Fruit fly (Drosophila melanogaster): Measurements from ENCODE around the gene CG32107.

The CG32107 gene

DNA sequence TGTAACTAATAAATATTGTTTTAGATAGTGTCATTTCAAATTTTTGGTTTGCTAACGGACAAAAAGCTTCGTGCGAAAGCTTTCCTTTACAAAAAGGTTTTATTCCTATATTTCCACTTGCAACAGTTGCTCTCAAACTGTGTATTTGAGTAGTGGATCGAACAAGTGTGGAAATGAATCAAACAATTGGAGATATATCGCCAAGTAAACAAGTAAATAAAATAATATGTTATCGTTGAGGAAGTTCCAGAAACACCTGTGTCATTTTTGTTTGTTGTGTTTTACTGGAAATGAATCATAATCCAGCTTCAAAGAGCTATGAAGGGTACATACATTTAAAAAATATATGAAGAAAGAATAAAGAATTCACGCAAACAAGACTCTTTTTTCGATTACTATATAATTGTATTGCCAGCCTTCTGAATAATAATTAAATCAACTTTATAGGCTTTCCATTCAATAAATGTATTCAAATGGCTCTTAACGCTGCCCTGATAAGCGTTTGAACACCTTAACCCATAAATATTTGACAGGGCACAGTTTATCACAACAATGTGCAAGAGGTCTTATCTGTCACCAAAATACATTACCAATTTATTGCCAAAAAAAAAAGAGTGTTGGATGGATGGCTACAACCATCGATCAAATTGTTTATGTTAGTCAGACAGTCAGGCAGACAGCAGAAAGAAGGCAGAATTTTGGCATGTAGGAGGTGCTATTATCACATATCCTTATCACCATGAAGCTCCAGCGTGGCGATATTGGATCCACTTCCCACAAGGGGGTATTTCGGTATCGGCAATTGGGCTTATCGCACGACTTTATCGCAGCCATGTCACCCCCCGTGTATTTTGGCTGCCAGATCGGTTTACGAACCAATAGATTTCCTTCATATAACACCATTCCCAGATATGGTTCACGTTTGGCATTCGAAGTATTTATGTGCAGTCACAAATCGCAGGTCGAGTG, 25.3 kb downstream of the CG32107 start (continued):
- TF ChIP-seq slbo (GFP tag; IDR thresholded peaks at IDR 0.05) (no peak), sens (GFP tag) (peak; percentile 50), CG3407 (GFP tag; optimal IDR thresholded peaks at IDR 0.05) (peak; percentile 4), ATbp (GFP tag; optimal IDR thresholded peaks at IDR 0.05) (peak; percentile 44), sna (GFP tag; IDR thresholded peaks at IDR 0.05; ENCODE audit: partially characterized antibody) (no peak), Sox100B (GFP tag; optimal IDR thresholded peaks at IDR 0.05) (no peak), GATAe (GFP tag; conservative IDR thresholded peaks at IDR 0.05) (no peak; the same call in 1 of the 2 replicates), CG32772 (GFP tag; IDR thresholded peaks at IDR 0.05) (no peak), CG17361 (GFP tag; IDR thresholded peaks at IDR 0.05) (no peak), zf30C (GFP tag; optimal IDR thresholded peaks at IDR 0.05) (no peak), Meics (GFP tag; optimal IDR thresholded peaks at IDR 0.05) (peak; percentile 12), Pdp1 (GFP tag; optimal IDR thresholded peaks at IDR 0.05) (no peak), Nf-YB (GFP tag; optimal IDR thresholded peaks at IDR 0.05) (no peak), CG12071 (GFP tag; optimal IDR thresholded peaks at IDR 0.05) (peak; percentile 34), CG1647 (GFP tag; optimal IDR thresholded peaks at IDR 0.05) (no peak), ara (GFP tag; IDR thresholded peaks at IDR 0.05) (no peak), CG12104 (GFP tag; optimal IDR thresholded peaks at IDR 0.05) (no peak), CG4730 (GFP tag; IDR thresholded peaks at IDR 0.05) (no peak), Rfx (GFP tag; IDR thresholded peaks at IDR 0.05) (no peak; the same call in 1 of the 2 replicates), tup (GFP tag; optimal IDR thresholded peaks at IDR 0.05) (no peak), CG6854 (GFP tag; optimal IDR thresholded peaks at IDR 0.05) (peak; percentile 53), CG7556 (GFP tag; optimal IDR thresholded peaks at IDR 0.05) (no peak), NfI (GFP tag; optimal IDR thresholded peaks at IDR 0.05) (no peak), ato (GFP tag; IDR thresholded peaks at IDR 0.05; ENCODE audit: partially characterized antibody) (no peak), Oli (tag; optimal IDR thresholded peaks at IDR 0.05) (no peak), emc (GFP tag; optimal IDR thresholded peaks at IDR 0.05) (no peak), Lpt (GFP tag; optimal IDR thresholded peaks at IDR 0.05) (no peak), lola (GFP tag; optimal IDR thresholded peaks at IDR 0.05) (no peak), ash1 (GFP tag; optimal IDR thresholded peaks at IDR 0.05) (no peak), CG6654 (GFP tag; optimal IDR thresholded peaks at IDR 0.05) (peak; percentile 98), CG16815 (GFP tag; optimal IDR thresholded peaks at IDR 0.05) (no peak), Abd-B (GFP tag; optimal IDR thresholded peaks at IDR 0.05) (no peak), jing (GFP tag; optimal IDR thresholded peaks at IDR 0.05) (no peak), ranshi (GFP tag; IDR thresholded peaks at IDR 0.05) (no peak), crp (GFP tag; optimal IDR thresholded peaks at IDR 0.05) (no peak), rib (GFP tag; IDR thresholded peaks at IDR 0.05) (no peak), dan (GFP tag; IDR thresholded peaks at IDR 0.05) (no peak), schlank (tag; optimal IDR thresholded peaks at IDR 0.05) (no peak), pzg (GFP tag; optimal IDR thresholded peaks at IDR 0.05) (no peak), Mad (GFP tag; optimal IDR thresholded peaks at IDR 0.05) (no peak), CG12744 (GFP tag; optimal IDR thresholded peaks at IDR 0.05) (no peak), tll (GFP tag; optimal IDR thresholded peaks at IDR 0.05) (no peak), CG1233 (GFP tag; optimal IDR thresholded peaks at IDR 0.05) (no peak), ac (GFP tag; optimal IDR thresholded peaks at IDR 0.05) (no peak), Opbp (GFP tag; IDR thresholded peaks at IDR 0.05; ENCODE audit: partially characterized antibody) (no peak), zen (tag; optimal IDR thresholded peaks at IDR 0.05) (no peak), trem (tag; optimal IDR thresholded peaks at IDR 0.05) (no peak), insv (GFP tag; optimal IDR thresholded peaks at IDR 0.05) (no peak)
